Worm (Caenorhabditis elegans): ENCODE data around the gene Y57G7A.5.
"Not testable (repeated sequence)": the region's sequence is repeated elsewhere in the genome, so short reads cannot be mapped to it uniquely, and the experiment has no call there.

Gene Y57G7A.5

ce11 chrII:1293157-1293556 is 17.8 kb upstream of the Y57G7A.5 start, which contains the start of gene srz-64:
srz-64 (minus strand) TSS chrII:1293257.
- no peak for TF ChIP-seq let-526 (GFP tag; IDR thresholded peaks at IDR 0.05)
- TF ChIP-seq tbx-9 (tag; optimal IDR thresholded peaks at IDR 0.05; ENCODE audit: borderline replicate concordance) = no peak
- no peak for TF ChIP-seq nhr-179 (tag; optimal IDR thresholded peaks at IDR 0.05)
- TF ChIP-seq lin-54 (GFP tag; optimal IDR thresholded peaks at IDR 0.05) = no peak
- no peak for TF ChIP-seq ceh-79 (tag; optimal IDR thresholded peaks at IDR 0.05)
- no peak for TF ChIP-seq lag-1 (GFP tag; IDR thresholded peaks at IDR 0.05)

- TF ChIP-seq somi-1 (GFP tag; optimal IDR thresholded peaks at IDR 0.05) = no peak
- no peak for TF ChIP-seq rcor-1 (GFP tag; IDR thresholded peaks at IDR 0.05)
- TF ChIP-seq F39B2.1 (GFP tag; IDR thresholded peaks at IDR 0.05) = no peak
These were observed 10.2 kb upstream of the Y57G7A.5 start, which contains the start of the genes Y57G7A.6 and Y57G7A.3 for ce11 chrII:1285514-1285913. Y57G7A.6 (minus strand) TSS chrII:1285614. Y57G7A.3 (plus strand) TSS chrII:1285782.

- TF ChIP-seq F22D6.2 (tag; optimal IDR thresholded peaks at IDR 0.05) (no peak), ZK185.1 (tag; optimal IDR thresholded peaks at IDR 0.05; ENCODE audit: poor library complexity, severe bottlenecking) (no peak), pbrm-1 (GFP tag; IDR thresholded peaks at IDR 0.05) (no peak), Y53F4B.3 (GFP tag; IDR thresholded peaks at IDR 0.05) (no peak), dpl-1 (GFP tag; optimal IDR thresholded peaks at IDR 0.05) (no peak), madf-10 (tag; optimal IDR thresholded peaks at IDR 0.05) (no peak), F33H1.4 (GFP tag; IDR thresholded peaks at IDR 0.05) (no peak), rpc-1 (optimal IDR thresholded peaks at IDR 0.05) (no peak), rpc-1 (tag; optimal IDR thresholded peaks at IDR 0.05) (peak; percentile 12), snpc-4 (GFP tag; optimal IDR thresholded peaks at IDR 0.05) (peak; percentile 9), snpc-4 (tag; optimal IDR thresholded peaks at IDR 0.05) (no peak), efl-1 (GFP tag; optimal IDR thresholded peaks at IDR 0.05) (no peak), zfh-2 (GFP tag; conservative IDR thresholded peaks at IDR 0.05) (0 out of 2 replicates have a peak, but pooled peaks have one; percentile 31), die-1 (tag; optimal IDR thresholded peaks at IDR 0.05) (no peak), tlf-1 (GFP tag; optimal IDR thresholded peaks at IDR 0.05) (no peak), mxl-1 (tag; optimal IDR thresholded peaks at IDR 0.05) (no peak), ekl-4 (GFP tag; IDR thresholded peaks at IDR 0.05) (no peak), F10E7.11 (tag; optimal IDR thresholded peaks at IDR 0.05) (no peak), snpc-1.1 (tag; optimal IDR thresholded peaks at IDR 0.05; ENCODE audit: insufficient read depth) (peak; percentile 77), mcd-1 (GFP tag; IDR thresholded peaks at IDR 0.05) (peak; percentile 54)
These were observed 9.6 kb upstream of the Y57G7A.5 start for ce11 chrII:1284985-1285384.

- not testable (repeated sequence) for TF ChIP-seq Y79H2A.3 (GFP tag; conservative IDR thresholded peaks at IDR 0.05); C06A6.2 (GFP tag; conservative IDR thresholded peaks at IDR 0.05); tbp1 (GFP tag; optimal IDR thresholded peaks at IDR 0.05)
These were observed 3.0 kb upstream of the Y57G7A.5 start, which contains the start of gene srz-63 for ce11 chrII:1278350-1278749. srz-63 (plus strand) TSS chrII:1278650.

ce11 chrII:1276778-1277177 is 1.4 kb upstream of the Y57G7A.5 start, which contains the start of gene Y57G7A.11:
Y57G7A.11 (minus strand) TSS chrII:1276878.
- TF ChIP-seq dpff-1 (tag; optimal IDR thresholded peaks at IDR 0.05) (no peak), sdz-38 (tag; optimal IDR thresholded peaks at IDR 0.05) (no peak), Y53F4B.3 (GFP tag; IDR thresholded peaks at IDR 0.05) (no peak), lin-54 (GFP tag; optimal IDR thresholded peaks at IDR 0.05) (no peak), Y95B8A.8 (GFP tag; IDR thresholded peaks at IDR 0.05) (no peak), lag-1 (GFP tag; IDR thresholded peaks at IDR 0.05) (no peak)

All from whole organism, young adult.